Worm (Caenorhabditis elegans) whole organism, L3 larva: ENCODE results near the gene F18A11.2.

Source experiments
- ZK546.5 ChIP-seq: sonication (generic microtip); optimal IDR thresholded peaks from 2 replicates; lab custom pipeline; 2017; ENCODE audit warnings: missing biosample characterization, missing genetic modification characterization
- ama-1 ChIP-seq: fragments of 150-350 bp; optimal IDR thresholded peaks from 2 replicates; lab custom pipeline; 2018
- nfya-1 ChIP-seq: sonication (generic microtip); optimal IDR thresholded peaks from 2 replicates; lab custom pipeline; 2017; ENCODE audit warnings: missing genetic modification characterization, mild to moderate bottlenecking, missing compliant biosample characterization, antibody characterized with exemption, moderate library complexity; ENCODE audit not compliant: insufficient read depth
- nhr-12 ChIP-seq: fragments of 150-350 bp; optimal IDR thresholded peaks from 2 replicates; lab custom pipeline; 2014; ENCODE audit warnings: missing biosample characterization, missing genetic modification characterization
- nhr-237 ChIP-seq: fragments of 150-350 bp; optimal IDR thresholded peaks from 2 replicates; lab custom pipeline; 2014; ENCODE audit warnings: missing biosample characterization, missing genetic modification characterization
- nhr-28 ChIP-seq: fragments of 150-350 bp; optimal IDR thresholded peaks from 2 replicates; lab custom pipeline; 2014; ENCODE audit warnings: missing biosample characterization, missing genetic modification characterization
- pha-4 ChIP-seq: fragments of 150-350 bp; optimal IDR thresholded peaks from 2 replicates; lab custom pipeline; 2014; ENCODE audit warnings: missing biosample characterization, missing genetic modification reagents, missing genetic modification characterization
- snpc-4 ChIP-seq: fragments of 150-350 bp; optimal IDR thresholded peaks from 2 replicates; lab custom pipeline; 2014; ENCODE audit warnings: missing biosample characterization, missing genetic modification characterization

DNA sequence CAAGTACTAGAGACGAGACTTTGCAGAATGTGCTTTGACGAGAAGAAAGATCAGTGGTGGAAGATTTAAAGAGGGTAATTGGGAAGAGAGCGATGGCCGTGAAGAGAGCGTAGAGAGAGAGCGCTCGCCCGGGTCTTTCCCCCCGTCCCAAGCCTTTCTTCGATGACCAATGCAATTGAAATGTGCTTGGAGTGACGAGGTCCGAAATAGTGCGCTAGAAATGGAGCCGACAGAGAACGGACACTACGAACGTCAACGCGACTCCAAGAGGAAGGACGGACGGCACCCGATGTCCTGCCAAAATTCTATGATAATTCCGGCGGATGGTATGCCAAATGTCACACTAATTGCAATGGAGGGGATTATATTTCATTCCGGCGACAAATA is 1.5 kb upstream of the F18A11.2 start:
- TF ChIP-seq nhr-237 (tag; lab: Kevin White, UChicago) (no peak), snpc-4 (tag; lab: Kevin White, UChicago) (no peak), nhr-12 (tag; lab: Kevin White, UChicago) (no peak), ama-1 (lab: Kevin White, UChicago) (no peak), ZK546.5 (tag; lab: Kevin White, UChicago) (no peak), nfya-1 (tag; lab: Kevin White, UChicago) (no peak), nhr-28 (tag; lab: Kevin White, UChicago) (no peak), pha-4 (tag; lab: Kevin White, UChicago) (no peak)
